Worm (Caenorhabditis elegans) whole organism, midembryonic: Measurements from ENCODE around the gene C30G12.6.

ENCODE experiments used
- T22C8.4 ChIP-seq: fragments of 200-800 bp; sonication (Bioruptor generic); IDR thresholded peaks from 2 replicates; pipeline ENCODE4 v1.3.6; 2022; ENCODE audit warnings: missing genetic modification characterization, missing compliant biosample characterization
- cog-1 ChIP-seq: sonication (generic microtip); optimal IDR thresholded peaks from 2 replicates; lab custom pipeline; 2016; ENCODE audit warnings: missing genetic modification characterization, missing compliant biosample characterization
- flt-1 ChIP-seq: fragments of 200-800 bp; sonication (Bioruptor generic); IDR thresholded peaks from 2 replicates; pipeline ENCODE4 v1.3.6; 2022; ENCODE audit warnings: missing genetic modification characterization, missing compliant biosample characterization
- klf-2 ChIP-seq: fragments of 200-800 bp; sonication (Bioruptor generic); conservative IDR thresholded peaks from 2 replicates; pipeline ENCODE4 v1.3.6; 2022; ENCODE audit warnings: missing genetic modification reagents, missing genetic modification characterization, missing compliant biosample characterization
- med-1 ChIP-seq: sonication (generic microtip); optimal IDR thresholded peaks from 2 replicates; lab custom pipeline; 2017; ENCODE audit warnings: missing genetic modification characterization, mild to moderate bottlenecking, missing compliant biosample characterization, antibody characterized with exemption, missing genetic modification reagents; ENCODE audit not compliant: insufficient read depth
- ref-1 ChIP-seq: fragments of 200-800 bp; sonication (Bioruptor generic); conservative IDR thresholded peaks from 2 replicates; pipeline ENCODE4 v1.3.6; 2022; ENCODE audit warnings: missing genetic modification reagents, missing genetic modification characterization, missing compliant biosample characterization
- tab-1 ChIP-seq: fragments of 200-800 bp; sonication (Bioruptor generic); IDR thresholded peaks from 2 replicates; pipeline ENCODE4 v1.3.6; 2022; ENCODE audit warnings: missing genetic modification characterization, missing compliant biosample characterization
- ztf-23 ChIP-seq: fragments of 200-800 bp; sonication (Bioruptor generic); IDR thresholded peaks from 2 replicates; pipeline ENCODE4 v1.3.6; 2022; ENCODE audit warnings: missing genetic modification reagents, missing genetic modification characterization, missing compliant biosample characterization
- ztf-29 ChIP-seq: fragments of 200-800 bp; sonication (Bioruptor generic); IDR thresholded peaks from 2 replicates; pipeline ENCODE4 v1.3.6; 2022; ENCODE audit warnings: missing genetic modification reagents, missing genetic modification characterization, missing compliant biosample characterization

Gene C30G12.6

DNA sequence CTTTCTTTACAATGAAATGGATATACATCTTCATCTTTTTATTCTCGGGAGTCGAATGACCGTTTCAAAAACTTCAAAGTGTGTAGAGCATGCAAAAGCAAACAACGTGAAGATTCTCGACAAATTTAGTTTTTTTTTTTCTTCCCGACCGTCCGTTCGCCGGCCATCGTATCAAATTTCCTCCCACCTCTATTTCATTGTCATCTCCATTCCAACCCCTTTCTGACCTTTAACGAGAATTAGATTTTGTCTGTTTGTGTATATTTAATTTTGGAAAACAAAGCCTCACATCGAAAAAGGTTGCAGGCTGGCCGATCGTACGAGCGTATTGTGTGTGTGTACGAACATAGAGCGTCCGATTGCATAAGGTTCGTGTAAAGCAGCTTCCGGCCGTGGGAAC lies 3.2 kb upstream of the C30G12.6 start, which contains the start of gene C30G12.1:
Gene C30G12.1, plus strand, starts transcription at position 301 of the 400 bp plus-strand sequence.
- TF ChIP-seq tab-1, result no peak
- no peak for TF ChIP-seq med-1
- TF ChIP-seq ref-1 (GFP tag; lab: Robert Waterston, UW), result no peak
- TF ChIP-seq T22C8.4, result no peak
- no peak for TF ChIP-seq ztf-29
- no peak for TF ChIP-seq klf-2 (GFP tag; lab: Robert Waterston, UW)
- TF ChIP-seq cog-1 (tag; lab: Kevin White, UChicago), result no peak

DNA sequence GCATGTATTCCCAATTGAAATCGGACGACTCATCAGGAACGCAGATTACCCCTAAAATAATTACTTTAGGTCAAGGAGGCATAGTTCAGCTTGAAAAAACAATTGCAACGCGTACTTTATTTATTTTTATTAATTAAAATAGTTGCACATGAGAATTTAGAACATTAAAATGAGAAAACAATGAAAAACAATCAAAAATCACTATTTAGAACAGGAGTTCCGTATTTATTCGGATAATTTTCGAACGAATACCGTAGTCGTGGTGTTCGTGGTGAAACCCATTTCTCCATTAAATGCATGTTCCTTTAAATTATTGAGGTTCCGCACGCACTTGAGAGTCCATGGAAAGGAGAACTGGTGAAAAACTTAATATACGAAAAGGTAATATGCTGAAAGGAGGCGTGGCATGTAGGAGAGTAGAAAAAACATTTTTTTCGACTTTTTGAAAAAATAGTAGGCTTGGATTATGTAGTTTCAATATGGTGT lies 2.4 kb upstream of the C30G12.6 start, which contains the start of gene puf-8:
Gene puf-8, minus strand, starts transcription at position 51 of the 486 bp plus-strand sequence.
- TF ChIP-seq tab-1 (no peak), klf-2 (GFP tag; lab: Robert Waterston, UW) (no peak)

DNA sequence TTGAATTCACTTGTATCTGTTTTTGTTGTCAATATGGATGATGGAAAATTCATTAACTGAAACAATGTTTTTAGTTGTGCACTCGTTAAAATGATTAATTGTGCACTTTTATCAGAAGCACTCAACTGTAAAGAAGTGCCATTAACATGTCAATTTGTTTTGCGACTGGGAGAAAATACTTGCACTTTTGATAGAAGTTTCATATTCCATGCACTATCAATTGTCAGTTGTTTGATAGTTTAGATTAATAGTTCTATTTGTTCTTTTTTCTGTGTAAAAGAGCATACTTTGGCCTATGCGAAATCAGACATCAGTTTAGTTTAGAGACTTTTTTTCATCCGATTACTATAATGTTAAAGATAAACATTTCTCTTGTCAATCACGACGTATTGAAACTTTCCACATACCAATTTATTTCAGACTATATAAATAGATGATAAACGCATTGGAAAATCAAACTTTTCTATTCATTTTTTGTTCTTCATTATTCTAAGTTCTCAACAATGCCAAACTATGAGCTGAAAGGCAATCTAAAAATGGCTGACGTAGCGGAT lies 5.8 kb downstream of the C30G12.6 start, which contains the start of gene C30G12.2:
Gene C30G12.2, plus strand, starts transcription at position 504 of the 554 bp plus-strand sequence.
- TF ChIP-seq cog-1 (tag; lab: Kevin White, UChicago), result no peak
- no peak for TF ChIP-seq T22C8.4
- TF ChIP-seq tab-1, result no peak
- TF ChIP-seq ztf-23 (GFP tag; lab: Robert Waterston, UW), result no peak
- no peak for TF ChIP-seq ztf-29
- TF ChIP-seq ref-1 (GFP tag; lab: Robert Waterston, UW), result no peak

DNA sequence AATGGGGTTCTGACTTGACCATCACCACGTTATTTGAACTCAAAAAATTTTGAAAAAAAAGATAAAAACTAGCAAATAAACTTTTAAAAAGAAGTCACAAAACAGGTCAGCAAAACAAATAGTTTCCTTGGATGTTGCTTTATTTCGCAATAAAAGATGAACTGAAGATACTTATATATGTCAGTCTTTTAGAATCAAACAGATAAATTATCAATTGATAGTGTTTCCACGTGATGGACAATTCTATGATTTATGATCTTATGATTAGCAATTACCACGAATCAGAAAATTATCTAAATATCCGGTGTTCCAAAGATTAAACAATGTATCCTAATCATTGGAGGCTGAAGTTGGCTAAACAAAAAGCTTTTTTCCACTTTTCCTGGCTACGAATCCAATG lies 8.1 kb downstream of the C30G12.6 start:
- TF ChIP-seq tab-1 (no peak), ref-1 (GFP tag; lab: Robert Waterston, UW) (no peak), med-1 (no peak), flt-1 (GFP tag; lab: Robert Waterston, UW) (no peak), klf-2 (GFP tag; lab: Robert Waterston, UW) (no peak), ztf-29 (no peak), T22C8.4 (no peak), ztf-23 (GFP tag; lab: Robert Waterston, UW) (no peak), cog-1 (tag; lab: Kevin White, UChicago) (no peak)

DNA sequence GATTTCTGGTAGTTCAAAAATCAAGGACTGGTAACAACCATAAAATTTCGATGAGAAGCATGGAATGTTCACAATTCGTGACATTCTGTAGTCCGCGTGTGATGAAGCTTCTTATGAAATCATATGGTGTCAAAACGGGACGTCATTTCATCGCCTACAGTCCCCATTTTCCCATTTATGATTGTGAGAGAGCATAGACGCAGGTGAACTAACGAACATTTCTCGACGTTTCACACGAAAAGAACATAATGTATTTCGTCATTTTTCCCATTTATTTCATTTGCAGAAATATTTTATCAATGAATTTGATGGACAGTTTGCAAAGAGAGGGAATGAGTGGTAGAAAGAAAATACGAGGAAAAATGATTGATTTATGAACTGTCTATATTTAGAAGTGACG lies 8.7 kb downstream of the C30G12.6 start:
- no peak for TF ChIP-seq med-1
- no peak for TF ChIP-seq ztf-23 (GFP tag; lab: Robert Waterston, UW)
- no peak for TF ChIP-seq ztf-29
- TF ChIP-seq tab-1, result no peak
- TF ChIP-seq cog-1 (tag; lab: Kevin White, UChicago), result no peak

DNA sequence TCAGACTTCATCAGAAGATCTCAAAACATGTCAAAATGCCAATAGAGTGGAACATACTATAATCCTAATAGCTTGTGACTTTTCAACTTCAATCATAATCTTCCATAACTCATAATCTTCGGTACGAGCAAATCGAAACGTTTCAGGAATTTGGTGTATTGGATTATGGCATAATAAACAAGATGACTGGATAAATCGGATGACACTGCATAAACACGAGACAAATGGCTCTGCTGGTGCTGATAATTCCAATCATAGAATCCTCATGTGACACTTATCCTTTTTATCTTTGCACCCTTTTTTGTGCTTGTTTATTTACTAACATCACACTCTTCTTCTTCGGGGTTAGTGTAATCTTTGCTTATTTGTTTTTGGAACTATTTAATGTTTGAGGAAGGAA lies 12.8 kb downstream of the C30G12.6 start:
- TF ChIP-seq med-1, result no peak
- TF ChIP-seq klf-2 (GFP tag; lab: Robert Waterston, UW), result no peak
- TF ChIP-seq T22C8.4, result no peak
- TF ChIP-seq cog-1 (tag; lab: Kevin White, UChicago), result no peak
- TF ChIP-seq ztf-29, result no peak
- no peak for TF ChIP-seq ztf-23 (GFP tag; lab: Robert Waterston, UW)
- no peak for TF ChIP-seq tab-1
- TF ChIP-seq flt-1 (GFP tag; lab: Robert Waterston, UW), result no peak
- TF ChIP-seq ref-1 (GFP tag; lab: Robert Waterston, UW), result no peak

DNA sequence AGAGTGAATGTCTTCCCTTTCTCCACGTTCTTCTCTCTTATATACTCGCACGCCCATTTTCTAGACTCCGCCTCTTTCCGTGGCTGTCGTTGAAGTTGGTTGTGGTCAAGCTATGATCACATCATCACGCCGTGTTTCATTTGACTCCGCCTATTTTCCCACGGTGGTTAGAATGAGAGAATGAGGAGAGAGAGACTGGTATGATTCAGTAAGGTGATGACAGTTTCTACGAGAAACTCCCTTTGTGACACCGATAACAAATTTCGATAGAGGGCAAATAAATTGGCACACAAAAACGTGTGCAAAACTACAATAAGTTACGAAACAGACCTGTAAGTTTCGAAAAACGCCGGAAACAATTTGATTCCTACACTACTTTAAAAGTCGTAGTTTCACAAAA lies 15.2 kb downstream of the C30G12.6 start:
- no peak for TF ChIP-seq ref-1 (GFP tag; lab: Robert Waterston, UW)
- no peak for TF ChIP-seq ztf-29
- no peak for TF ChIP-seq med-1
- no peak for TF ChIP-seq T22C8.4
- TF ChIP-seq tab-1, result no peak
- TF ChIP-seq klf-2 (GFP tag; lab: Robert Waterston, UW), result no peak
- TF ChIP-seq ztf-23 (GFP tag; lab: Robert Waterston, UW), result no peak

DNA sequence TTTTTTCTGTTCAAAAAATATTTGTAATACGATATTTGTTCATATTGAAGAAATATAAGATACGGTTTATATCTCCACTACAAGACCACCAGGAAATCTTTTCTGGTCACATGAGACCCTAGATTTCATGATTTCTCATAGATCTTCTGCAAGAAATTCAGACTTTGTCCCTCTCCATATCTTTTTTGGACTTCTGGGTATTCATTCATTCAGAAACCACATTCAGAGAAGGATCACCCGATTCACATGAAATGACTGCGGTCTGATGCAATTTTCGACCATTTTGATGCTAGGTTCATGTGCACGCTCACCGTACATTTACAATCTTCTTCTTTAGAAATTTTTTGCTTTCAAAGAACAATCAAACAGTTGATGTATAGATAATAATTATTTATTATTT lies 16.0 kb downstream of the C30G12.6 start:
- TF ChIP-seq ztf-23 (GFP tag; lab: Robert Waterston, UW) (no peak), med-1 (no peak), cog-1 (tag; lab: Kevin White, UChicago) (no peak), T22C8.4 (no peak), ztf-29 (no peak), flt-1 (GFP tag; lab: Robert Waterston, UW) (no peak), ref-1 (GFP tag; lab: Robert Waterston, UW) (no peak), klf-2 (GFP tag; lab: Robert Waterston, UW) (no peak), tab-1 (no peak)

DNA sequence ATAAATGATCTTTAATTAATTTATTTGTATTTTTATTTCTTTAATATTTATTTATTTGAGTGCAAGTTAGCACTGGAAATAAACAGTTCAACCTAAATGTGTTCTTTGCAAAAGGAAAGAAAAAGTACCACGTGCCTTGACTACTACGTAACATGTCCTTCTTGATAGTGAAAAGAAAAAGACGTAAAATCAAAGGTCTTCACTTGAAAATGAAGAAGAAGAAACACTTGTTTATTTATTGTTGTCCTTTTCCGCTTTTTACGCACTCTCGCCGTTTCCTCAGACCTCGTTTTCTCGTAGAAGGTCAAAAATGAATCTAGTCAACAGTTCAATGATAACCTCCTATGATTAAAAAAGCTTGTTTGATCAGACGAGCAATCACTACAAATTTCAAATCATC lies 17.9 kb downstream of the C30G12.6 start:
- TF ChIP-seq flt-1 (GFP tag; lab: Robert Waterston, UW) (no peak), med-1 (no peak), ref-1 (GFP tag; lab: Robert Waterston, UW) (no peak), klf-2 (GFP tag; lab: Robert Waterston, UW) (no peak), T22C8.4 (no peak), ztf-23 (GFP tag; lab: Robert Waterston, UW) (no peak), cog-1 (tag; lab: Kevin White, UChicago) (no peak), ztf-29 (no peak), tab-1 (no peak)

DNA sequence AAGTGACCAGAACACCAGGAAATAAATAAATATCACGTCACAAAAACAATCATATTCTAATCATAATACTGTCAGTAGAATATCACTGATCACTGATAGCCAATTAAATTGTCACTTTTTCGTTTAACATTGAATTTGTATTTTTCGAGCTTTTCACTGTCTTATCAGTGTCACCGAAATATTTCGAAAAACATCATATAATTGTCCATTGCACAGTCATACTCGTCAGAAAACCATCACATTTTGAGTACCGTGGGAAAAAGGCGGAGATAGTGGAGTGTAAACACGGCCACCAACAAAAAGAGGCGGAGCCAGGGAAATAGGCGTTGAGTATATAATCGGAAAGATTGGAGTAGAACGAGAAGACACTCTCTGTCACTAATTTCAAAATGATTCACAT lies 18.6 kb downstream of the C30G12.6 start:
- TF ChIP-seq tab-1 (no peak), med-1 (no peak), T22C8.4 (no peak), klf-2 (GFP tag; lab: Robert Waterston, UW) (no peak)

DNA sequence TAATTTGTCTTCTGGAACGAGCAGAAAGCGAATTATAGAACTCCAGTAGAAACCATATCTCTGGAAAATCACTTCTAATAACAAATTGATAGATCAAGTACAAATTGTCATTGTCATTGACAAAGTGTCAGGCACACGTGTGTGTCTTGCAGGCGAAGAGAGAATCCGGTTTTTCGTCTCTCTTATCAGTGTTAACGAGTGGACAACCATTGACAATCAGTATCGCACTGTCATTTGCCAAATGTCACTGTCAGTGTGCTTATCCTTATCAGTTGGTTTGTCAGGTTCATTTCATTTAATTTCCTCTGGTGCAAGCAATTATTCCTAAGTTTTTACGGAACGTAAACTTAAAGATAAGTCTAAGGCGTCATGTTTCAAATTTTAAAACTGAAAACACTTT lies 22.3 kb downstream of the C30G12.6 start:
- TF ChIP-seq ztf-23 (GFP tag; lab: Robert Waterston, UW) (no peak), T22C8.4 (no peak), med-1 (no peak), klf-2 (GFP tag; lab: Robert Waterston, UW) (no peak), tab-1 (no peak), ref-1 (GFP tag; lab: Robert Waterston, UW) (no peak), cog-1 (tag; lab: Kevin White, UChicago) (no peak), flt-1 (GFP tag; lab: Robert Waterston, UW) (no peak), ztf-29 (no peak)
